Worm (Caenorhabditis elegans) whole organism, L2 larva: ENCODE data around the gene D2045.9.

ENCODE experiments used
- fos-1 ChIP-seq: fragments of 150-350 bp; optimal IDR thresholded peaks from 2 replicates; lab custom pipeline; 2014; ENCODE audit warnings: missing biosample characterization, missing genetic modification characterization
- ztf-11 ChIP-seq: sonication (generic microtip); optimal IDR thresholded peaks from 2 replicates; lab custom pipeline; 2017; ENCODE audit warnings: missing biosample characterization, missing genetic modification characterization

DNA sequence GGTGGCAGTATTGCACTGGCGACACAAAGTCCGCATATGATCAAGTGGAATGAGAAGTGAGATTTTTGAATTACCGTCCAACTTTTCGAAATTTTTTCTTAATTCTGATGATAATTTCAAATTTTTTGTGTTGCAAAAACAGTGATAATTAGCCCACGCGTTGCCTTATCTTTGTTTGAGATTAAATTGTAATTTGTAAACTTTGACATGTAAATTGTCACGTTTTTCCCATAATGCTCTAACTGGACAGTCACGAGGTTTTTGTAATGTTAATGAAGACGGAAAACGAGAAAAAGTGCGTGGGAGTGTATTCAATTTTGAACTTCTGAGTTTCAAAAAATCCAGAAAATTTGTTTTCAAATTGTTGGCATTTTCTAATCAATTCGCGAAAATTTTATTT lies 6.5 kb downstream of the D2045.9 start:
- no peak for TF ChIP-seq fos-1 (tag; lab: Kevin White, UChicago)
- TF ChIP-seq ztf-11 (tag; lab: Kevin White, UChicago) = no peak
